ENCODE assay signal across 4 worm cellular contexts in the genomic region with DNA sequence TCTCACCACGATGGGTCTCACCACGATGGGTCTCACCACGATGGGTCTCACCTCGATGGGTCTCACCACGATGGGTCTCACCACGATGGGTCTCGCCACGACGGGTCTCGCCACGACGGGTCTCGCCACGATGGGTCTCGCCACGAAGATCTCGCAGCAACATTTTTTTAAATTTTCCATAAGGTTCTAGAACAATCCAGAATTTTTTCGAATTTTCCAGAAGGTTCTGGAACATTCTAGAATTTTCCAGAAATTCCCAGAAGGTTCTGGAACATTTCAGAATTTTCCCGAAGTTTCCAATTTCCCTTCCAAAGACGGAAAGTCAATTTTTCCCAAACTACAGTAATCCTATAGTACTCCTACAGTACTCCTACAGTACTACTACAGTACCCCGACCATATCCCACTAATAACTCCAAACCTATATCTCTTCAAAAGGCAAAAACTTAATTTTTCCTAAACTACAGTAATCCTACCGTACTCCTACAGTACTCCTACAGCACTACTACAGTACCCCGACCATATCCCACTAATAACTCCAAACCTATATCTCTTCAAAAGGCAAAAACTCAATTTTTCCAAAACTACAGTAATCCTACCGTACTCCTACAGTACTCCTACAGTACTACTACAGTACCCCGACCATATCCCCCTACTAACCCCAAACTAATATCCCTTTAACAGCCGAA.
TF ChIP-seq lines count a peak whose summit lies in the region.
"Not testable (repeated sequence)": the region's sequence is repeated elsewhere in the genome, so short reads cannot be mapped to it uniquely, and the experiment has no call there.

A gene (minus strand): TSS at position 235 of the 688 bp plus-strand sequence.

TF ChIP-seq in whole organism, L4 larva, 104 proteins besides CTCF, POLR2A, EP300 and RAD21:
- TF ChIP-seq lim-7 (GFP tag; IDR thresholded peaks at IDR 0.05; lab: Robert Waterston, UW) (peak; percentile 71), php-3 (GFP tag; IDR thresholded peaks at IDR 0.05; lab: Robert Waterston, UW) (peak; percentile 35; the same call in 1 of the 2 replicates), madf-5 (GFP tag; IDR thresholded peaks at IDR 0.05; lab: Robert Waterston, UW) (peak in 1 of 2 experiments; percentile 68; a peak in 1 of 4 replicates), vab-7 (GFP tag; IDR thresholded peaks at IDR 0.05; lab: Robert Waterston, UW) (0 out of 2 replicates have a peak, but pooled peaks have one; percentile 43), arid-1 (GFP tag; conservative IDR thresholded peaks at IDR 0.05; lab: Robert Waterston, UW) (peak; percentile 65; the same call in 1 of the 2 replicates), Y105C5A.15 (GFP tag; IDR thresholded peaks at IDR 0.05; lab: Robert Waterston, UW) (peak; percentile 81), snpc-1.2 (GFP tag; IDR thresholded peaks at IDR 0.05; lab: Robert Waterston, UW) (peak; percentile 73), tra-1 (GFP tag; IDR thresholded peaks at IDR 0.05; lab: Robert Waterston, UW) (0 out of 2 replicates have a peak, but pooled peaks have one; percentile 57), Y75B8A.6 (GFP tag; IDR thresholded peaks at IDR 0.05; lab: Robert Waterston, UW) (0 out of 2 replicates have a peak, but pooled peaks have one; percentile 62), mdt-29 (GFP tag; IDR thresholded peaks at IDR 0.05; lab: Robert Waterston, UW) (0 out of 2 replicates have a peak, but pooled peaks have one; percentile 22), lin-38 (GFP tag; IDR thresholded peaks at IDR 0.05; lab: Robert Waterston, UW) (peak; percentile 66; the same call in 1 of the 2 replicates), pha-4 (GFP tag; IDR thresholded peaks at IDR 0.05; lab: Robert Waterston, UW) (peak; percentile 55), Y48G9A.11 (GFP tag; IDR thresholded peaks at IDR 0.05; lab: Robert Waterston, UW) (peak; percentile 75; the same call in 1 of the 2 replicates)
- not testable (repeated sequence) for TF ChIP-seq pha-4 (tag; optimal IDR thresholded peaks at IDR 0.05; lab: Kevin White, UChicago)

TF ChIP-seq in whole organism, early embryonic, 17 proteins besides CTCF, POLR2A, EP300 and RAD21:
- 0 out of 2 replicates have a peak, but pooled peaks have one; percentile 42 for TF ChIP-seq tbx-11 (GFP tag; IDR thresholded peaks at IDR 0.05; lab: Robert Waterston, UW)

TF ChIP-seq in whole organism, midembryonic, 9 proteins besides CTCF, POLR2A, EP300 and RAD21:
- peak; percentile 55; the same call in 1 of the 2 replicates for TF ChIP-seq flt-1 (GFP tag; IDR thresholded peaks at IDR 0.05; lab: Robert Waterston, UW)
- TF ChIP-seq ztf-23 (GFP tag; IDR thresholded peaks at IDR 0.05; lab: Robert Waterston, UW) = peak; percentile 52; the same call in 1 of the 2 replicates

TF ChIP-seq in whole organism, young adult, 124 proteins besides CTCF, POLR2A, EP300 and RAD21:
- TF ChIP-seq egrh-3 (GFP tag; IDR thresholded peaks at IDR 0.05; lab: Robert Waterston, UW) = peak; percentile 19; the same call in 1 of the 2 replicates
- TF ChIP-seq nhr-120 (GFP tag; IDR thresholded peaks at IDR 0.05; lab: Robert Waterston, UW) = 0 out of 2 replicates have a peak, but pooled peaks have one; percentile 8
- TF ChIP-seq dox-1 (GFP tag; IDR thresholded peaks at IDR 0.05; lab: Robert Waterston, UW) = peak; percentile 86; the same call in 1 of the 2 replicates
- TF ChIP-seq hsf-1 (GFP tag; IDR thresholded peaks at IDR 0.05; lab: Robert Waterston, UW) = peak; percentile 94
- peak; percentile 79; the same call in 1 of the 2 replicates for TF ChIP-seq lin-26 (GFP tag; IDR thresholded peaks at IDR 0.05; lab: Robert Waterston, UW)
- TF ChIP-seq ceh-91 (GFP tag; IDR thresholded peaks at IDR 0.05; lab: Robert Waterston, UW) = 0 out of 2 replicates have a peak, but pooled peaks have one; percentile 8
- TF ChIP-seq madf-6 (GFP tag; IDR thresholded peaks at IDR 0.05; lab: Robert Waterston, UW) = peak; percentile 91
- TF ChIP-seq ekl-4 (GFP tag; IDR thresholded peaks at IDR 0.05; lab: Robert Waterston, UW) = peak; percentile 84
- 0 out of 2 replicates have a peak, but pooled peaks have one; percentile 79 for TF ChIP-seq ceh-58 (GFP tag; IDR thresholded peaks at IDR 0.05; lab: Robert Waterston, UW)
- peak; percentile 91 for TF ChIP-seq madf-3 (GFP tag; IDR thresholded peaks at IDR 0.05; lab: Robert Waterston, UW)
- TF ChIP-seq C17E4.6 (GFP tag; IDR thresholded peaks at IDR 0.05; lab: Robert Waterston, UW) = peak; percentile 44; the same call in 1 of the 2 replicates
- peak; percentile 74 for TF ChIP-seq Y53G8AR.9 (GFP tag; conservative IDR thresholded peaks at IDR 0.05; lab: Robert Waterston, UW)
- TF ChIP-seq rcor-1 (GFP tag; IDR thresholded peaks at IDR 0.05; lab: Robert Waterston, UW) = peak; percentile 79
- TF ChIP-seq F39B2.1 (GFP tag; IDR thresholded peaks at IDR 0.05; lab: Robert Waterston, UW) = peak; percentile 73; the same call in 1 of the 2 replicates
- peak; percentile 65; the same call in 1 of the 2 replicates for TF ChIP-seq pbrm-1 (GFP tag; IDR thresholded peaks at IDR 0.05; lab: Robert Waterston, UW)
- peak; percentile 39; the same call in 1 of the 2 replicates for TF ChIP-seq hmg-20 (GFP tag; IDR thresholded peaks at IDR 0.05; lab: Robert Waterston, UW)
- TF ChIP-seq ceh-40 (GFP tag; IDR thresholded peaks at IDR 0.05; lab: Robert Waterston, UW) = peak; percentile 63; the same call in 1 of the 2 replicates
- TF ChIP-seq attf-6 (GFP tag; IDR thresholded peaks at IDR 0.05; lab: Robert Waterston, UW) = peak; percentile 93
- TF ChIP-seq D2030.7 (GFP tag; IDR thresholded peaks at IDR 0.05; lab: Robert Waterston, UW) = 0 out of 2 replicates have a peak, but pooled peaks have one; percentile 49
- TF ChIP-seq F33H1.4 (GFP tag; IDR thresholded peaks at IDR 0.05; lab: Robert Waterston, UW) = peak; percentile 70
- TF ChIP-seq bed-2 (GFP tag; IDR thresholded peaks at IDR 0.05; lab: Robert Waterston, UW) = 0 out of 2 replicates have a peak, but pooled peaks have one; percentile 34
